Worm (Caenorhabditis elegans): ENCODE data around the gene smex-1.
A peak's percentile ranks its signal among the peaks of the same experiment; 100 is the strongest.

Gene smex-1

DNA sequence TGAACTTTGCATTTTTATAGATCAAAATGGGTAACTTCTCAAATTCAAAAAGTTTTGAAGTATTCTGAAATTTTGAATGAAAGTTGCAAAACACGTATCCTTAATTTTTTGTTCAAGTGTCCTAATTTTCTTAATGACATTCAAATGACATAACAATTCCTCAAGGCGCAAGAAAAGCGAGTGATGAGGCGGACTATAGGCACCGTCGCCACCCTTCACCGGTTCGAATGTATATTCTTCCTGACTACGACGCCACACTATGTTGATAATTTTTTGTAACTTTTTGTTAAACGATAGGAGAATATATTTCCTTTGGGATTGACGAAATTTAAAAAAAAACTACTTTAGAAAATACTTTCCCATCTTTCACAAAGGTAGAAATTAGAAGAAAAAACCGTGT lies 14.1 kb downstream of the smex-1 start:
- TF ChIP-seq elt-4 (tag; optimal IDR thresholded peaks at IDR 0.05) = no peak

DNA sequence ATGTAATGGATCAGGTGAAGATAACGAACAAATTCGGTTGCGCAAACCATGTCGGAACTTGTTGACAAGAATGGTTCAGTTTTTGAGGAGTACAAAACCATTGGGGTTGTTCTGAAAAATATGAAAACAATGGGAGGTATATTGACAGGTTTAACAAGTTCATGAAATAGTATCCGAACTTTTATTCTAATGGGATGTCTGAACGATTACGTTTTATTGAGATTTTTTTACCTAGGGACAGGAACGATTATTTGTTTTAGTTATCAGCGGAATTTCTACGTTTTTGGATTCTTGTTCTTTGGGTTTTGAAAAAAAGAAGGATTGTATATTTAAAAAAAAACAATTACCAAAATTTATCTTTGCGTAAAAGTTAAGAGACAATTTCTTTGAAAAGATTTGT lies 15.0 kb downstream of the smex-1 start, which contains the start of gene str-135:
Gene str-135, minus strand, starts transcription at position 101 of the 400 bp plus-strand sequence.
- no peak for TF ChIP-seq rnt-1 (tag; optimal IDR thresholded peaks at IDR 0.05)
- no peak for TF ChIP-seq fkh-10 (GFP tag; optimal IDR thresholded peaks at IDR 0.05)
- TF ChIP-seq tbx-2 (tag; optimal IDR thresholded peaks at IDR 0.05) = no peak
- TF ChIP-seq pag-3 (tag; optimal IDR thresholded peaks at IDR 0.05; ENCODE audit: borderline replicate concordance) = no peak
- no peak for TF ChIP-seq ceh-22 (tag; optimal IDR thresholded peaks at IDR 0.05)
- no peak for TF ChIP-seq elt-2 (tag; optimal IDR thresholded peaks at IDR 0.05)
- no peak for TF ChIP-seq dmd-4 (tag; optimal IDR thresholded peaks at IDR 0.05; ENCODE audit: borderline replicate concordance)
- no peak for TF ChIP-seq unc-42 (tag; optimal IDR thresholded peaks at IDR 0.05)
- no peak for TF ChIP-seq unc-3 (GFP tag; conservative IDR thresholded peaks at IDR 0.05)
- TF ChIP-seq unc-3 (tag; optimal IDR thresholded peaks at IDR 0.05) = no peak
- TF ChIP-seq F13H6.1 (tag; optimal IDR thresholded peaks at IDR 0.05) = no peak
- TF ChIP-seq ets-4 (tag; optimal IDR thresholded peaks at IDR 0.05) = no peak
- TF ChIP-seq ttx-3 (tag; optimal IDR thresholded peaks at IDR 0.05) = no peak
- no peak for TF ChIP-seq ceh-6 (GFP tag; optimal IDR thresholded peaks at IDR 0.05)
- TF ChIP-seq unc-55 (GFP tag; optimal IDR thresholded peaks at IDR 0.05) = no peak
- TF ChIP-seq gmeb-2 (tag; optimal IDR thresholded peaks at IDR 0.05) = no peak
- no peak for TF ChIP-seq nhr-11 (tag; optimal IDR thresholded peaks at IDR 0.05)
- no peak for TF ChIP-seq ceh-48 (tag; optimal IDR thresholded peaks at IDR 0.05)
- TF ChIP-seq pqm-1 (tag; optimal IDR thresholded peaks at IDR 0.05) = no peak
- TF ChIP-seq sox-2 (GFP tag; IDR thresholded peaks at IDR 0.05) = no peak

DNA sequence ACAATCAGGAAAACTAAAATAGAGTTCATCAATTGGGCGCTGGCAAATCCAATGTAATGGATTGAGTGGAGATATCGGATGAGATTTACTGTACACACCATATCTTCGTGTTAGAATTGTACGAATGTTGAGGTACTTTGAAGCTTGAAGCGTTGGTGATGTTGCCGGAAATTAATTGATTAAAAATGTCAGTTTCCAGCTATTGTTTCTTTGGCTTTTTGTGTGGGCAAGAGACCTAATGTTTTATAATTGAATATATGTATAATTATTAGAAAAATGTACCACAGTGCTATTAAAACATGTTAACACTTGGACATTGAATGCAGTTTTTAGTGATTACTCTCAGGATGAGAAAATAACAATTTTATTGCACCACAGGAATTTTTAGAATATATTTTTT lies 16.9 kb downstream of the smex-1 start, which contains the start of gene str-136:
Gene str-136, minus strand, starts transcription at position 101 of the 400 bp plus-strand sequence.
- TF ChIP-seq hlh-8 (tag; optimal IDR thresholded peaks at IDR 0.05) = no peak
- TF ChIP-seq C38D4.7 (GFP tag; optimal IDR thresholded peaks at IDR 0.05) = no peak
- TF ChIP-seq odd-2 (tag; optimal IDR thresholded peaks at IDR 0.05) = no peak

DNA sequence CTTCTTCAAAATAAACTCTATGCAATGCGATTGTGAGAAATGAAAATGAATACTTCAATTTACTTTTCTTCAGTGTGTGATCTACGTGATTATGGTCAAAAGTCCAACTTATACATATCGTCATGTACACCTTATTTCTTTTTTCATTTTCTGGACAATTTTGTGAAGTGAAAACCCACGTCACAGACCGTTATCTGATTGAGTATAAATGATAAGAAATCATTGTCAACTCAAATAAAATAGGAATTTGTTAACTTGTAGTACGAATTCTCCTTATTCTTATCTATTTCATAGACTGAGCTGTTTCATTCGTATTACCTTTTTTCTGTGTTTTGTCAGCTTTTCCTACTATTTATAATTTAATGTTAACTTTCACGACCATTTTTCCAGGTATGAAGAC lies 23.8 kb downstream of the smex-1 start, which contains the start of gene asp-5:
Gene asp-5, plus strand, starts transcription at position 391 of the 400 bp plus-strand sequence.
- TF ChIP-seq elt-2 (tag; optimal IDR thresholded peaks at IDR 0.05) = peak; percentile 34
- TF ChIP-seq che-1 (tag; optimal IDR thresholded peaks at IDR 0.05) = no peak

DNA sequence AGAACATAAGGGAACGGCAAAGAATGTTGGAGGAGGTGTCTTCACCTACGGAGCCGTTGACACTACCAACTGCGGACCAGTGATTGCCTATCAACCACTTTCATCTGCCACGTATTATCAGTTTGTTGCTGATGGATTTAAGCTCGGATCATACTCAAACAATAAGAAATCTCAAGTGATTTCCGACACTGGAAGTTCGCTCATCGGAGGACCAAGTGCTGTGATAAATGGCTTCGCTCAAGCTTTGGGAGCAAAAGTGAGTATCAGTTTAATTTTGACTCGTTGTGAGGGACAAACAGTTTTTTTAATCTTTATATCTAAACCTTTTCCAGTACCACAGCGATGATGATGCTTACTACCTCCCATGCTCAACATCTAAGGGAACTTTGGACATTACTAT lies 24.4 kb downstream of the smex-1 start:
- TF ChIP-seq lin-11 (tag; optimal IDR thresholded peaks at IDR 0.05) (no peak), K02D7.2 (tag; optimal IDR thresholded peaks at IDR 0.05) (no peak)

DNA sequence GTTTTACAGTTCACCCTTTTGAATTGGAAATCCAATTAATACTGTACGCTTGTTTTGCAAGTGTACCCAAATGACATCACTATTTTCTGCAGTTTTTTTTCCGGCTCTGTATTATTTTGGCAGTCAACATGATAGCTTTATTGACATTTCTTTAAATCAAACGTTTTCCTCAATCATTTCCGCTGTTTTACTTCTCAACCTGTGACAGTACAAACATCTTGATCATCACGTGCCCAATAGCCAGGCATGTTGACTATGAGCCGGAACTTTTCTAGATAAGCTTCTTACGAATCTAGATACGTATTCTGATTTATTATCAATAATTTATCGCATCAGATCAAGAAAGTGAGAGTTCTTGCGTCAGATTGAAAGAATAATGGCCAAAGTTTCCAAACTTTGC lies 25.9 kb downstream of the smex-1 start:
- TF ChIP-seq F13H6.1 (tag; optimal IDR thresholded peaks at IDR 0.05) = no peak
- no peak for TF ChIP-seq lim-6 (tag; optimal IDR thresholded peaks at IDR 0.05)
- TF ChIP-seq hlh-8 (tag; optimal IDR thresholded peaks at IDR 0.05) = no peak
- no peak for TF ChIP-seq ztf-16 (tag; optimal IDR thresholded peaks at IDR 0.05)
- no peak for TF ChIP-seq gmeb-2 (tag; optimal IDR thresholded peaks at IDR 0.05)
- TF ChIP-seq hlh-13 (GFP tag; optimal IDR thresholded peaks at IDR 0.05) = no peak
- no peak for TF ChIP-seq ceh-31 (tag; optimal IDR thresholded peaks at IDR 0.05)
- no peak for TF ChIP-seq pros-1 (tag; optimal IDR thresholded peaks at IDR 0.05)
- no peak for TF ChIP-seq hlh-15 (tag; optimal IDR thresholded peaks at IDR 0.05)
- TF ChIP-seq fkh-10 (GFP tag; optimal IDR thresholded peaks at IDR 0.05) = no peak
- TF ChIP-seq ceh-48 (tag; optimal IDR thresholded peaks at IDR 0.05) = no peak
- no peak for TF ChIP-seq ceh-30 (tag; optimal IDR thresholded peaks at IDR 0.05)
- no peak for TF ChIP-seq pat-9 (tag; optimal IDR thresholded peaks at IDR 0.05)
- no peak for TF ChIP-seq hlh-6 (tag; optimal IDR thresholded peaks at IDR 0.05)
- TF ChIP-seq fax-1 (tag; optimal IDR thresholded peaks at IDR 0.05) = no peak
- no peak for TF ChIP-seq ceh-45 (GFP tag; IDR thresholded peaks at IDR 0.05)
- no peak for TF ChIP-seq tbx-7 (tag; optimal IDR thresholded peaks at IDR 0.05)
- no peak for TF ChIP-seq ceh-19 (GFP tag; optimal IDR thresholded peaks at IDR 0.05)
